Worm (Caenorhabditis elegans) whole organism, L2 larva: Measurements from ENCODE around the gene unk-1.

ENCODE experiments used
- C34F6.9 ChIP-seq: fragments of 150-350 bp; optimal IDR thresholded peaks from 2 replicates; lab custom pipeline; 2014; ENCODE audit warnings: missing biosample characterization, missing genetic modification characterization
- F13H6.1 ChIP-seq: sonication (generic microtip); optimal IDR thresholded peaks from 2 replicates; lab custom pipeline; 2016; ENCODE audit warnings: missing genetic modification characterization, missing compliant biosample characterization
- Y55F3AM.14 ChIP-seq: fragments of 200-800 bp; sonication (Bioruptor generic); optimal IDR thresholded peaks from 2 replicates; lab custom pipeline; 2018; ENCODE audit warnings: mild to moderate bottlenecking, missing genetic modification characterization, missing compliant biosample characterization
- alr-1 ChIP-seq: fragments of 150-350 bp; optimal IDR thresholded peaks from 2 replicates; lab custom pipeline; 2014; ENCODE audit warnings: missing biosample characterization, missing genetic modification characterization
- aly-2 ChIP-seq: fragments of 150-350 bp; optimal IDR thresholded peaks from 2 replicates; lab custom pipeline; 2014; ENCODE audit warnings: missing biosample characterization, missing genetic modification characterization
- ama-1 ChIP-seq: fragments of 150-350 bp; optimal IDR thresholded peaks from 2 replicates; lab custom pipeline; 2018; ENCODE audit warnings: inconsistent platforms
- blmp-1 ChIP-seq: sonication (generic microtip); optimal IDR thresholded peaks from 2 replicates; lab custom pipeline; 2017; ENCODE audit warnings: missing genetic modification characterization, mild to moderate bottlenecking, missing compliant biosample characterization, antibody characterized with exemption, moderate library complexity; ENCODE audit not compliant: insufficient read depth
- ceh-16 ChIP-seq: fragments of 150-350 bp; optimal IDR thresholded peaks from 2 replicates; lab custom pipeline; 2014; ENCODE audit warnings: missing biosample characterization, missing genetic modification characterization
- ceh-82 ChIP-seq: fragments of 150-350 bp; optimal IDR thresholded peaks from 2 replicates; lab custom pipeline; 2014; ENCODE audit warnings: missing biosample characterization, missing genetic modification characterization
- crh-2 ChIP-seq: sonication (generic microtip); optimal IDR thresholded peaks from 2 replicates; lab custom pipeline; 2017; ENCODE audit warnings: missing biosample characterization, missing genetic modification characterization
- dmd-4 ChIP-seq: sonication (generic microtip); optimal IDR thresholded peaks from 2 replicates; lab custom pipeline; 2017; ENCODE audit warnings: missing biosample characterization, missing genetic modification characterization
- egl-27 ChIP-seq: sonication (generic microtip); optimal IDR thresholded peaks from 3 replicates; lab custom pipeline; 2017; ENCODE audit warnings: missing biosample characterization, missing genetic modification reagents, missing genetic modification characterization
- elt-1 ChIP-seq: fragments of 150-350 bp; optimal IDR thresholded peaks from 2 replicates; lab custom pipeline; 2014; ENCODE audit warnings: missing biosample characterization, missing genetic modification characterization
- elt-3 ChIP-seq: sonication (generic microtip); optimal IDR thresholded peaks from 2 replicates; lab custom pipeline; 2017; ENCODE audit warnings: missing biosample characterization, missing genetic modification characterization
- fos-1 ChIP-seq: fragments of 150-350 bp; optimal IDR thresholded peaks from 2 replicates; lab custom pipeline; 2014; ENCODE audit warnings: missing biosample characterization, missing genetic modification characterization
- gmeb-1 ChIP-seq: fragments of 150-350 bp; optimal IDR thresholded peaks from 2 replicates; lab custom pipeline; 2014; ENCODE audit warnings: missing biosample characterization, missing genetic modification characterization
- lin-11 ChIP-seq: fragments of 150-350 bp; sonication (generic microtip); optimal IDR thresholded peaks from 2 replicates; lab custom pipeline; 2014; ENCODE audit warnings: missing biosample characterization, missing genetic modification characterization, inconsistent platforms, mixed read lengths
- lin-13 ChIP-seq: fragments of 150-350 bp; optimal IDR thresholded peaks from 2 replicates; lab custom pipeline; 2014; ENCODE audit warnings: missing biosample characterization, missing genetic modification reagents, missing genetic modification characterization
- lin-39 ChIP-seq: fragments of 150-350 bp; optimal IDR thresholded peaks from 2 replicates; lab custom pipeline; 2014; ENCODE audit warnings: missing biosample characterization, missing genetic modification reagents, missing genetic modification characterization
- lsy-2 ChIP-seq, 2 experiments: fragments of 150-350 bp in 1 of 2; sonication (generic microtip) in 1 of 2; optimal IDR thresholded peaks; 2 replicates each; lab custom pipeline; 2014 to 2017; ENCODE audit warnings: missing biosample characterization in 2 of 2, missing genetic modification characterization in 2 of 2
- mab-5 ChIP-seq: fragments of 150-350 bp; optimal IDR thresholded peaks from 2 replicates; lab custom pipeline; 2014; ENCODE audit warnings: missing biosample characterization, missing genetic modification characterization
- mbf-1 ChIP-seq: sonication (generic microtip); optimal IDR thresholded peaks from 2 replicates; lab custom pipeline; 2017; ENCODE audit warnings: missing biosample characterization, missing genetic modification characterization
- mdl-1 ChIP-seq, 2 experiments: fragments of 150-350 bp in 1 of 2; sonication (generic microtip) in 1 of 2; optimal IDR thresholded peaks; 2 replicates each; lab custom pipeline; 2017; ENCODE audit warnings: missing biosample characterization in 2 of 2, missing genetic modification characterization in 2 of 2
- nhr-10 ChIP-seq: sonication (generic microtip); optimal IDR thresholded peaks from 2 replicates; lab custom pipeline; 2017; ENCODE audit warnings: missing biosample characterization, missing genetic modification characterization
- nhr-11 ChIP-seq: fragments of 150-350 bp; optimal IDR thresholded peaks from 2 replicates; lab custom pipeline; 2014; ENCODE audit warnings: missing biosample characterization, missing genetic modification characterization
- nhr-12 ChIP-seq: fragments of 150-350 bp; optimal IDR thresholded peaks from 2 replicates; lab custom pipeline; 2014; ENCODE audit warnings: missing biosample characterization, missing genetic modification characterization
- nhr-129 ChIP-seq: fragments of 150-350 bp; optimal IDR thresholded peaks from 2 replicates; lab custom pipeline; 2014; ENCODE audit warnings: missing biosample characterization, missing genetic modification characterization
- nhr-21 ChIP-seq: fragments of 150-350 bp; optimal IDR thresholded peaks from 2 replicates; lab custom pipeline; 2014; ENCODE audit warnings: missing biosample characterization, missing genetic modification characterization
- nhr-237 ChIP-seq: fragments of 150-350 bp; optimal IDR thresholded peaks from 2 replicates; lab custom pipeline; 2014; ENCODE audit warnings: missing biosample characterization, missing genetic modification characterization
- nhr-25 ChIP-seq: fragments of 150-350 bp; sonication (generic microtip); optimal IDR thresholded peaks from 3 replicates; lab custom pipeline; 2014; ENCODE audit warnings: missing biosample characterization, missing genetic modification characterization
- nhr-6 ChIP-seq: fragments of 150-350 bp; optimal IDR thresholded peaks from 2 replicates; lab custom pipeline; 2014; ENCODE audit warnings: missing biosample characterization, missing genetic modification characterization
- nhr-77 ChIP-seq: fragments of 150-350 bp; optimal IDR thresholded peaks from 2 replicates; lab custom pipeline; 2014; ENCODE audit warnings: missing biosample characterization, missing genetic modification characterization
- peb-1 ChIP-seq: fragments of 150-350 bp; optimal IDR thresholded peaks from 2 replicates; lab custom pipeline; 2014; ENCODE audit warnings: missing biosample characterization, missing genetic modification characterization
- sem-4 ChIP-seq: fragments of 150-350 bp; optimal IDR thresholded peaks from 2 replicates; lab custom pipeline; 2014; ENCODE audit warnings: missing biosample characterization, missing genetic modification reagents, missing genetic modification characterization
- sma-3 ChIP-seq: sonication (generic microtip); optimal IDR thresholded peaks from 2 replicates; lab custom pipeline; 2016; ENCODE audit warnings: missing genetic modification reagents, missing genetic modification characterization, missing compliant biosample characterization
- sma-9 ChIP-seq, 2 experiments: fragments of 150-350 bp in 1 of 2; sonication (generic microtip) in 1 of 2; optimal IDR thresholded peaks; 2 replicates each; lab custom pipeline; 2014 to 2016; ENCODE audit warnings: missing genetic modification characterization in 2 of 2, mild to moderate bottlenecking in 1 of 2, missing biosample characterization in 1 of 2, missing compliant biosample characterization in 1 of 2, missing genetic modification reagents in 1 of 2, moderate library complexity in 1 of 2
- snpc-4 ChIP-seq: fragments of 150-350 bp; optimal IDR thresholded peaks from 2 replicates; lab custom pipeline; 2014; ENCODE audit warnings: missing biosample characterization, missing genetic modification characterization
- unc-39 ChIP-seq: fragments of 150-350 bp; optimal IDR thresholded peaks from 2 replicates; lab custom pipeline; 2014; ENCODE audit warnings: missing biosample characterization, missing genetic modification characterization
- unc-55 ChIP-seq: fragments of 150-350 bp; sonication (generic microtip); optimal IDR thresholded peaks from 3 replicates; lab custom pipeline; 2014; ENCODE audit warnings: missing biosample characterization, missing genetic modification reagents, missing genetic modification characterization
- unc-62 ChIP-seq: fragments of 150-350 bp; optimal IDR thresholded peaks from 2 replicates; lab custom pipeline; 2014; ENCODE audit warnings: missing biosample characterization, missing genetic modification reagents, missing genetic modification characterization
- zag-1 ChIP-seq: fragments of 150-350 bp; optimal IDR thresholded peaks from 2 replicates; lab custom pipeline; 2014; ENCODE audit warnings: missing biosample characterization, missing genetic modification characterization
- ztf-1 ChIP-seq: fragments of 200-800 bp; sonication (Bioruptor generic); conservative IDR thresholded peaks from 2 replicates; pipeline ENCODE4 v1.3.6; 2022; ENCODE audit warnings: missing genetic modification characterization, missing compliant biosample characterization
- ztf-11 ChIP-seq: sonication (generic microtip); optimal IDR thresholded peaks from 2 replicates; lab custom pipeline; 2017; ENCODE audit warnings: missing biosample characterization, missing genetic modification characterization
- ztf-4 ChIP-seq: fragments of 150-350 bp; optimal IDR thresholded peaks from 2 replicates; lab custom pipeline; 2014; ENCODE audit warnings: missing biosample characterization, missing genetic modification characterization

The unk-1 gene

DNA sequence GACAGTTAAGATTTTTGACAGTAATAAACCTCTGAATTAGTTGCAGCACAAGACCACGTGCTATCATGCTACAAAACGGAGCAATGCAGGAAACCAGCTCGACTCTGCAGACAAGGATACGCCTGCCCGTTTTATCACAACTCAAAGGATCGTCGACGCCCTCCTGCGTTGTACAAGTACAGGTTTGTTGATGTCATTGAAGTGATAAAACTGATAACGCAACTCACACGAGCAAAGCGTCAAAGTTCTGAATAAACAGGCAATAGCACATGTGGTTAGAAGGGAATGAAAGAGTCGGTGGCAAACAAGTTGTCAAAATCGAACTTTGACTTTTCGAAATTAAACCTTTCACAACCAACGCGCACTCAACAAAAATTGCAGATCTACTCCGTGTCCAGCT is 7.9 kb downstream of the unk-1 start:
- TF ChIP-seq sma-9 (GFP tag; optimal IDR thresholded peaks at IDR 0.05; lab: Kevin White, UChicago) = peak; percentile 53
- no peak for TF ChIP-seq sma-9 (tag; optimal IDR thresholded peaks at IDR 0.05; lab: Kevin White, UChicago)
- TF ChIP-seq ceh-82 (tag; lab: Kevin White, UChicago) = no peak
- TF ChIP-seq aly-2 (tag; lab: Kevin White, UChicago) = no peak
- no peak for TF ChIP-seq sem-4 (tag; lab: Kevin White, UChicago)
- peak; percentile 61 for TF ChIP-seq nhr-129
- peak in 1 of 2 experiments; percentile 42 for TF ChIP-seq mdl-1 (tag; optimal IDR thresholded peaks at IDR 0.05; lab: Kevin White, UChicago)
- TF ChIP-seq alr-1 (tag; lab: Kevin White, UChicago) = no peak
- TF ChIP-seq unc-62 (GFP tag; lab: Kevin White, UChicago) = no peak
- TF ChIP-seq Y55F3AM.14 (GFP tag; lab: Kevin White, UChicago) = no peak
- peak; percentile 56 for TF ChIP-seq crh-2
- peak; percentile 30 for TF ChIP-seq fos-1 (tag; lab: Kevin White, UChicago)
- TF ChIP-seq elt-1 (tag; lab: Kevin White, UChicago) = no peak
- TF ChIP-seq gmeb-1 (tag; lab: Kevin White, UChicago) = peak; percentile 2

DNA sequence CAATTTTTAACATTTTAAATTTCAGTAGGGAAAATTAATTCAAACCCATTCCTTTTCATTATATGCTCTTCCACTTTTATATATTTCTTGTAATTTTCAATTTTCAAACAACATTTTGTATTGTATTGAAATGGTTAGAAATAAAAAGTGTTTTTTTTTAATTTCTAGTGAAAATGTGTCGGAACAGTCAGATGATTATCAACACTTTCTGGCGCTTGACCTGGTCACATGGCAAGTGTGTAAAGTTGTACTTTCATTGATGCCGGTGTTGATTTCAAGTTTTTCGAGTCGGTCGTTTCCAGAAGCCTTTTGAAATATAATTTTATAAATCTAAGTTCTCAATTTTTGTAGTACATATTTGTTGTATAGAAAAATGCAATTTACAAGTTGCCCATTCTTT is 11.9 kb downstream of the unk-1 start:
- TF ChIP-seq nhr-129 (peak; percentile 33), blmp-1 (tag; lab: Kevin White, UChicago) (peak; percentile 20), nhr-237 (tag; lab: Kevin White, UChicago) (no peak), ama-1 (lab: Kevin White, UChicago) (peak; percentile 9), sma-9 (GFP tag; optimal IDR thresholded peaks at IDR 0.05; lab: Kevin White, UChicago) (peak; percentile 52), sma-9 (tag; optimal IDR thresholded peaks at IDR 0.05; lab: Kevin White, UChicago) (no peak), peb-1 (tag; lab: Kevin White, UChicago) (no peak), nhr-25 (tag; lab: Kevin White, UChicago) (peak; percentile 31), lin-11 (no peak), nhr-12 (no peak), egl-27 (tag; lab: Kevin White, UChicago) (no peak), aly-2 (tag; lab: Kevin White, UChicago) (no peak), unc-62 (GFP tag; lab: Kevin White, UChicago) (no peak), nhr-6 (no peak), sem-4 (tag; lab: Kevin White, UChicago) (no peak), lsy-2 (tag; optimal IDR thresholded peaks at IDR 0.05; lab: Kevin White, UChicago) (peak in 1 of 2 experiments; percentile 63), crh-2 (peak; percentile 36), lin-39 (tag; lab: Kevin White, UChicago) (no peak), sma-3 (peak; percentile 25)

DNA sequence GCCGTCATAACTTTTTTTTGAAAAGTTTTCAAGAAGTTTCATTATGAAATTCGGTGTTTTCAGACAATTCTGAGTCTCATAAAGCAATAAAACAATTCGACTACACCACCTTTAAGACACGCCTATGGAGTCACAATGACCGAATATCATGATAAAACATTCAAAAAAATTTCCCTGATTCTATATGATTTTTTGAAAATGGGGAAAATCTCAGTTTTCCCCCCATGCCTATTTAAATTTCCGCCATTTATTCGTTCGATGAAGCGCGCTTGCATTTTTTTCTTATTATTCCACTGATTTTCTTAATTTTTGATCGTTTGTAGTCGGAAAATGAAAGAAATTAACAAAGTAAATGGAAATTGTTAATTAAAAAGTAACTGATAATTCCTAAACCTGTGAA is 12.7 kb downstream of the unk-1 start:
- TF ChIP-seq elt-1 (tag; lab: Kevin White, UChicago) (no peak), aly-2 (tag; lab: Kevin White, UChicago) (no peak), mdl-1 (tag; optimal IDR thresholded peaks at IDR 0.05; lab: Kevin White, UChicago) (no peak), F13H6.1 (tag; lab: Kevin White, UChicago) (no peak)

- no peak for TF ChIP-seq ceh-16 (tag; lab: Kevin White, UChicago)
- TF ChIP-seq aly-2 (tag; lab: Kevin White, UChicago) = no peak
- no peak for TF ChIP-seq elt-3 (tag; lab: Kevin White, UChicago)
- TF ChIP-seq mdl-1 (tag; optimal IDR thresholded peaks at IDR 0.05; lab: Kevin White, UChicago) = peak in 1 of 2 experiments; percentile 2
- no peak for TF ChIP-seq alr-1 (tag; lab: Kevin White, UChicago)
- peak; percentile 14 for TF ChIP-seq snpc-4 (tag; lab: Kevin White, UChicago)
- TF ChIP-seq nhr-21 (tag; lab: Kevin White, UChicago) = peak; percentile 57
- peak; percentile 73 for TF ChIP-seq lin-11
- TF ChIP-seq nhr-12 = no peak
- no peak for TF ChIP-seq nhr-77
- no peak for TF ChIP-seq ztf-11 (tag; lab: Kevin White, UChicago)
- TF ChIP-seq ztf-1 = no peak
- peak; percentile 28 for TF ChIP-seq egl-27 (tag; lab: Kevin White, UChicago)
- TF ChIP-seq unc-62 (GFP tag; lab: Kevin White, UChicago) = no peak
- TF ChIP-seq mbf-1 (tag; lab: Kevin White, UChicago) = no peak
- peak; percentile 22 for TF ChIP-seq ama-1 (lab: Kevin White, UChicago)
- TF ChIP-seq zag-1 (tag; lab: Kevin White, UChicago) = no peak
- no peak for TF ChIP-seq unc-55 (GFP tag; lab: Kevin White, UChicago)
- TF ChIP-seq crh-2 = peak; percentile 73
- TF ChIP-seq lin-39 (tag; lab: Kevin White, UChicago) = no peak
- peak; percentile 63 for TF ChIP-seq fos-1 (tag; lab: Kevin White, UChicago)
- no peak for TF ChIP-seq mab-5 (tag; lab: Kevin White, UChicago)
- TF ChIP-seq gmeb-1 (tag; lab: Kevin White, UChicago) = peak; percentile 56
- no peak for TF ChIP-seq Y55F3AM.14 (GFP tag; lab: Kevin White, UChicago)
- TF ChIP-seq nhr-11 (tag; lab: Kevin White, UChicago) = no peak
- TF ChIP-seq lin-13 (GFP tag; lab: Kevin White, UChicago) = peak; percentile 67
- TF ChIP-seq blmp-1 (tag; lab: Kevin White, UChicago) = peak; percentile 65
- TF ChIP-seq C34F6.9 (tag; lab: Kevin White, UChicago) = peak; percentile 58
- TF ChIP-seq ztf-4 = peak; percentile 77
- no peak for TF ChIP-seq unc-39 (tag; lab: Kevin White, UChicago)
- no peak for TF ChIP-seq nhr-10 (tag; lab: Kevin White, UChicago)
- TF ChIP-seq nhr-25 (tag; lab: Kevin White, UChicago) = peak; percentile 82
- peak; percentile 69 for TF ChIP-seq sma-9 (GFP tag; optimal IDR thresholded peaks at IDR 0.05; lab: Kevin White, UChicago)
- no peak for TF ChIP-seq sma-9 (tag; optimal IDR thresholded peaks at IDR 0.05; lab: Kevin White, UChicago)
- TF ChIP-seq dmd-4 (tag; lab: Kevin White, UChicago) = no peak
- peak; percentile 83 for TF ChIP-seq nhr-129
These were observed 14.3 kb downstream of the unk-1 start, which contains the start of gene C34D10.1 for ce11 chrX:8029080-8029479. TSS of gene C34D10.1 (plus strand) at chrX:8029479.
